Fruit fly (Drosophila melanogaster) S2 (cell line): Measurements from ENCODE around the gene mthl11.

Source experiments
- CG8478 ChIP-seq: fragments of >200 bp; optimal IDR thresholded peaks from 2 replicates; lab custom pipeline; 2018
- CTCF ChIP-seq, 2 experiments: fragments of >200 bp; optimal IDR thresholded peaks; 2 replicates each; lab custom pipeline; 2018

The mthl11 gene

dm6 chr3R:10407658-10408057, 6.8 kb downstream of the mthl11 start:
- TF ChIP-seq CTCF (optimal IDR thresholded peaks at IDR 0.05; lab: Kevin White, UChicago) (no peak), CG8478 (no peak)

- no peak for TF ChIP-seq CG8478
- no peak for TF ChIP-seq CTCF (optimal IDR thresholded peaks at IDR 0.05; lab: Kevin White, UChicago)
These were observed 11.1 kb downstream of the mthl11 start for dm6 chr3R:10411752-10412549.

- TF ChIP-seq CTCF (optimal IDR thresholded peaks at IDR 0.05; lab: Kevin White, UChicago) (no peak), CG8478 (no peak)
These were observed 12.0 kb downstream of the mthl11 start, which contains the start of the genes Irp-1B and Rrp46 for dm6 chr3R:10412550-10413459. TSS of gene Irp-1B (minus strand) at chr3R:10412869. TSS of gene Rrp46 (plus strand) at chr3R:10413301.

- TF ChIP-seq CG8478, result no peak
- peak; percentile 76 to 95 for TF ChIP-seq CTCF (optimal IDR thresholded peaks at IDR 0.05; lab: Kevin White, UChicago)
These were observed 15.1 kb downstream of the mthl11 start, which contains the start of gene CG6345 for dm6 chr3R:10415923-10416322. TSS of gene CG6345 (minus strand) at chr3R:10416046.

- TF ChIP-seq CTCF (optimal IDR thresholded peaks at IDR 0.05; lab: Kevin White, UChicago), result no peak
- TF ChIP-seq CG8478, result no peak
These were observed 20.3 kb downstream of the mthl11 start for dm6 chr3R:10421167-10421566.

- TF ChIP-seq CG8478 (no peak), CTCF (optimal IDR thresholded peaks at IDR 0.05; lab: Kevin White, UChicago) (no peak)
These were observed 27.5 kb downstream of the mthl11 start, which contains the start of gene CG46270 for dm6 chr3R:10428324-10428723. TSS of gene CG46270 (minus strand) at chr3R:10428424.

dm6 chr3R:10431089-10431488, 30.3 kb downstream of the mthl11 start:
- TF ChIP-seq CG8478 (no peak), CTCF (optimal IDR thresholded peaks at IDR 0.05; lab: Kevin White, UChicago) (no peak)

- no peak for TF ChIP-seq CG8478
- TF ChIP-seq CTCF (optimal IDR thresholded peaks at IDR 0.05; lab: Kevin White, UChicago), result no peak
These were observed 32.7 kb downstream of the mthl11 start for dm6 chr3R:10433408-10433980.

dm6 chr3R:10434489-10434888, 33.7 kb downstream of the mthl11 start, which contains the start of gene Cyp12e1:
TSS of gene Cyp12e1 (plus strand) at chr3R:10434789.
- TF ChIP-seq CG8478 (no peak), CTCF (optimal IDR thresholded peaks at IDR 0.05; lab: Kevin White, UChicago) (no peak)

dm6 chr3R:10436989-10437388, 36.2 kb downstream of the mthl11 start:
- TF ChIP-seq CG8478 (no peak), CTCF (optimal IDR thresholded peaks at IDR 0.05; lab: Kevin White, UChicago) (peak; percentile 93 to 96)

dm6 chr3R:10448957-10449356, 48.1 kb downstream of the mthl11 start:
- TF ChIP-seq CTCF (optimal IDR thresholded peaks at IDR 0.05; lab: Kevin White, UChicago) (no peak), CG8478 (no peak)
